Worm (Caenorhabditis elegans) whole organism, L4/young adult: Measurements from ENCODE around the gene trim-21.

Experiments used
- dao-5 ChIP-seq: sonication (generic microtip); optimal IDR thresholded peaks from 2 replicates; lab custom pipeline; 2016; ENCODE audit warnings: missing genotype, missing genetic modification characterization, moderate library complexity, missing compliant biosample characterization
- him-1 ChIP-seq: sonication (generic microtip); optimal IDR thresholded peaks from 2 replicates; lab custom pipeline; 2016; ENCODE audit warnings: missing genotype, missing genetic modification reagents, missing genetic modification characterization, missing compliant biosample characterization

DNA sequence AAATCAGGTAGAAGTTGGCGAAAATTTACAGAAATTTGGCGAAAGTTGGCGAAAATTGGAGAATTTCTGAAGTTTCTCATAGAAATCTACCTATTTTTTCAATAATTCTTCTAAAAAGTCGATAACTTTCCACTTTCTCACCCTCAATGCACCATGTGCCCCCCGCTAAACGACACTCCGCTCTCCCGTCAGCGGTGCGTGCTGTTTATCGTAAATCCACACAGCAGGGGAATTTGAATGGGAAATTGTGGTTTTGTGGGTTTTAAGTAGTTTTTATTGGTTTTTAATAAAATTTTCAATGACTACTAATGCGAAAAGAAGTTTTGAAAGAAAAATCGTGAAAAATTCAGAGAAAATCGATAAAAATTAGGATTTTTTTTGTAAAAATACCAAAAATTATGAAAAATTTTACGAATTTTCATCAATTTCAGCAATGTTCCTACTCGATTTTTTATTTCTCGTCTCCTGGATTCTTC is 29.4 kb upstream of the trim-21 start, which contains the start of gene F43C11.6:
- no peak for TF ChIP-seq him-1
- TF ChIP-seq dao-5 (tag; lab: Kevin White, UChicago), result no peak
